Worm (Caenorhabditis elegans): ENCODE results near the gene cfp-1.

Gene cfp-1

DNA sequence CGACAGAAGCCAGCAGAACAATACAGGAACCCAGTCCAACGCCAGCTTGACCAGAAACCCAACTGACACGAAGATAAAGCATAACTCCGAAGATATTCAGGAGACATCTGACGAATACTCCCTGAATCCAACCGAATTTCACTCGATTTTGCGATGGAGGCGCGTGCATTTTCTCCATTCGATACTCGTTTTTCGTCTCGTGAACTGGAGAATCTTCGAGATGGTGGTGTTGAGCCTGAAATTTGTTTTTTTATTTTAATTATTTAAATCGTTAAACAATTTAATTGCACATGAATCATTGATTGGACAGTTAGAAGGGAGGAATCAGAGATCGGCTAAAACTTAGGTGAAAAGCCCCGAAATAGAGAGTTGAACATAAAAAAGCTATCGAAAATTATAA lies 37.1 kb downstream of the cfp-1 start:
- TF ChIP-seq pha-4 (tag; optimal IDR thresholded peaks at IDR 0.05) (no peak), ceh-9 (tag; optimal IDR thresholded peaks at IDR 0.05) (no peak), jun-1 (tag; optimal IDR thresholded peaks at IDR 0.05) (no peak), elt-3 (tag; optimal IDR thresholded peaks at IDR 0.05) (no peak), lsy-12 (tag; optimal IDR thresholded peaks at IDR 0.05) (no peak), fkh-2 (tag; optimal IDR thresholded peaks at IDR 0.05) (no peak)

DNA sequence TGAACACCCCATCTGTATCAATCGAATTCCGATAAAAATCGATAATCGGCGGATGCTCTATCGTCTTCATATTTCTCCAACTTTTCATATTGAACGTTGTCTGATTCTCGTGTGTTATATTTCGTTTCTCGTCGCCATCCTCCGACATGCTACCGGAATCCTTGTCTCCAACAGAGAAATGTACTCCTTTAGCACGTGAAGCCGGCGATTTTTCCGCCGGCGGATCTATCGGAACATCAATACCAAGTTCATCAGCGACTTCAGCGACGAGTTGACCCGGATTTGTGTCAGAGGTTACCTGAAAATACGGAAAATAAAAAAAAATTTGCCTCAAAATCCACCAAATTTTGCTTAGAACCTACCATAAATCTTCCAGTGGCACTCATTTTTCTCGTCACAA lies 37.8 kb downstream of the cfp-1 start:
- TF ChIP-seq nhr-76 (tag; optimal IDR thresholded peaks at IDR 0.05): no peak
- no peak for TF ChIP-seq ceh-16 (tag; optimal IDR thresholded peaks at IDR 0.05)
- no peak for TF ChIP-seq mml-1 (tag; optimal IDR thresholded peaks at IDR 0.05)
- no peak for TF ChIP-seq fkh-2 (tag; optimal IDR thresholded peaks at IDR 0.05)
- TF ChIP-seq jun-1 (tag; optimal IDR thresholded peaks at IDR 0.05): no peak
- TF ChIP-seq aly-2 (tag; optimal IDR thresholded peaks at IDR 0.05): no peak
- TF ChIP-seq nhr-11 (tag; optimal IDR thresholded peaks at IDR 0.05): no peak
- no peak for TF ChIP-seq tbx-2 (tag; optimal IDR thresholded peaks at IDR 0.05)
- TF ChIP-seq fkh-10 (GFP tag; optimal IDR thresholded peaks at IDR 0.05): no peak
- TF ChIP-seq nhr-237 (tag; optimal IDR thresholded peaks at IDR 0.05): no peak
- no peak for TF ChIP-seq R02D3.7 (tag; optimal IDR thresholded peaks at IDR 0.05)
- TF ChIP-seq nhr-23 (tag; optimal IDR thresholded peaks at IDR 0.05): no peak
- no peak for TF ChIP-seq elt-2 (tag; optimal IDR thresholded peaks at IDR 0.05)
- TF ChIP-seq lsy-12 (tag; optimal IDR thresholded peaks at IDR 0.05): no peak
- no peak for TF ChIP-seq fos-1 (tag; optimal IDR thresholded peaks at IDR 0.05)
- no peak for TF ChIP-seq skn-1 (tag; optimal IDR thresholded peaks at IDR 0.05)

DNA sequence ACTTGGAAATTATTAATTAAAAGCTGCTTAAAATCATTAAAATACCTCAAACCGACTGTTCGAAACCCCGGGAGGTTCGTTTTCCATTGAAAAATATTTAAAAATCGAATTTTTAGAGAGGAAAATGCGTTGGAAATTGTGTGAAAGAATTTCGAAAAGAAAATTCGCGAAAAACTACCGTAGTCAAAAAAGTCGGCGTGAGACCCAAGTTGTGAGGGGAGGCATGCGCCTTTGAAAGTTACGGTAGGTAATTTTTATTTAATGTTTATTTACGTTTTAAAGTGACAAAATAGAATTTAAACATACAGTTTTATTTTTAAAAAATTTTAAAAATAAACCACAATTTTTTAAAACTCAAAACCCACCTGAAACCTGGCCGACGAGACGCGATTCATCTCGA lies 38.3 kb downstream of the cfp-1 start:
- TF ChIP-seq nhr-67 (tag; optimal IDR thresholded peaks at IDR 0.05): no peak
- peak; percentile 51 for TF ChIP-seq snpc-4 (tag; optimal IDR thresholded peaks at IDR 0.05)
- no peak for TF ChIP-seq R02D3.7 (tag; optimal IDR thresholded peaks at IDR 0.05)
- TF ChIP-seq elt-3 (tag; optimal IDR thresholded peaks at IDR 0.05): no peak
- TF ChIP-seq nhr-77 (tag; optimal IDR thresholded peaks at IDR 0.05): no peak
- TF ChIP-seq unc-62 (GFP tag; optimal IDR thresholded peaks at IDR 0.05): no peak
- TF ChIP-seq ceh-16 (tag; optimal IDR thresholded peaks at IDR 0.05): no peak
- no peak for TF ChIP-seq nhr-43 (tag; optimal IDR thresholded peaks at IDR 0.05; ENCODE audit: poor library complexity, severe bottlenecking)
- TF ChIP-seq ama-1 (optimal IDR thresholded peaks at IDR 0.05): no peak

DNA sequence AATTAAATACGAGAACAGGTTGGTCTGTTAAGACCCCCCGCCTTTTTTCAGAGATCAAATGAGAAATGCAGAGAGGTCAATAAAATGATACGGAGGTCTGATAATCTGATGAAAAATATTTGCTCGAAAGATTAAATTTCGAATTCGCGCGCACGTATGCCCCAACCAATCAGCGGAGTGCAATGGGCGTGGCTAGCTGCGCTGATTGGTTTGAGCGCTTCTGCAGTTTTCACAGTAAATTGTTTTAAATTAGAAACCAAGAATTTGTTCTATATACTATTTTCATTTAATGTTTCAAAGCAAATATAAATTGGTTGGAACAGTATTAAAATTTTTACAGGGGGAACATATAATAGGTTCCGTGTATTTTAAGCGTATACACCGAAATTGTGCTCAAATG lies 42.1 kb downstream of the cfp-1 start:
- no peak for TF ChIP-seq ceh-28 (tag; optimal IDR thresholded peaks at IDR 0.05)
- TF ChIP-seq nfya-1 (tag; optimal IDR thresholded peaks at IDR 0.05; ENCODE audit: insufficient read depth): peak; percentile 81

DNA sequence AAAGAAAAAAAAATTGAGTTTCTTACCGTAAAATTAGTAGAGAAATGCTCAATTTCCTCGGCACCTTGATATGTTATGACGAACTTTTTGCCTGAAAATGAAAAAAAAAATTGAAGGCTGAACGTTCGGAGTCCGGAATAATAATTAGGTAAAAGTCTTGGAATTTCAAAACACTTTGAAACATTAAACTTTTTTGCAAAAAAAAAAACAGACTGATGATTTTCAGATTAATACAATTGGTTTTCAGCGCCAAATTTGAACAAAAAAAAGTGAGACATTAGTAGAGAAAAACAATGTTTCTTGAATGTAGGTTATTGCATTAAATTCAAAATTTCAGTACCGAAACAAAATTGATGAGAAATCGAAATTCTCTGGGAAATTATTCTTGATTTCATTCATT lies 46.7 kb downstream of the cfp-1 start, which contains the start of gene nkcc-1:
Gene nkcc-1 (minus strand): TSS at position 101 of the 400 bp plus-strand sequence.
- no peak for TF ChIP-seq nhr-12 (tag; optimal IDR thresholded peaks at IDR 0.05)
- no peak for TF ChIP-seq pqm-1 (tag; optimal IDR thresholded peaks at IDR 0.05)
- no peak for TF ChIP-seq fkh-2 (tag; optimal IDR thresholded peaks at IDR 0.05)
- TF ChIP-seq nhr-237 (tag; optimal IDR thresholded peaks at IDR 0.05): no peak
- TF ChIP-seq ceh-82 (tag; optimal IDR thresholded peaks at IDR 0.05): no peak
- no peak for TF ChIP-seq nhr-43 (tag; optimal IDR thresholded peaks at IDR 0.05; ENCODE audit: poor library complexity, severe bottlenecking)
- TF ChIP-seq elt-3 (tag; optimal IDR thresholded peaks at IDR 0.05): no peak
- TF ChIP-seq mml-1 (tag; optimal IDR thresholded peaks at IDR 0.05): no peak
- no peak for TF ChIP-seq tbx-2 (tag; optimal IDR thresholded peaks at IDR 0.05)
- no peak for TF ChIP-seq lsy-12 (tag; optimal IDR thresholded peaks at IDR 0.05)
- TF ChIP-seq pha-4 (tag; optimal IDR thresholded peaks at IDR 0.05): no peak
- no peak for TF ChIP-seq snpc-4 (tag; optimal IDR thresholded peaks at IDR 0.05)
- TF ChIP-seq nfya-1 (tag; optimal IDR thresholded peaks at IDR 0.05; ENCODE audit: insufficient read depth): no peak
- no peak for TF ChIP-seq nhr-25 (tag; optimal IDR thresholded peaks at IDR 0.05)
- no peak for TF ChIP-seq egl-27 (tag; optimal IDR thresholded peaks at IDR 0.05)
- no peak for TF ChIP-seq nhr-11 (tag; optimal IDR thresholded peaks at IDR 0.05)
